Worm (Caenorhabditis elegans): ENCODE data around the gene gex-2.

gex-2 gene

ce11 chrIV:631869-632268 lies 59.3 kb downstream of the gex-2 start (continued):
- TF ChIP-seq hmg-1.2 (GFP tag; IDR thresholded peaks at IDR 0.05): no peak
- TF ChIP-seq F55B11.4 (tag; optimal IDR thresholded peaks at IDR 0.05; ENCODE audit: borderline replicate concordance, insufficient read depth): no peak
- TF ChIP-seq mes-4 (tag; optimal IDR thresholded peaks at IDR 0.05): no peak
- no peak for TF ChIP-seq T26A5.8 (tag; optimal IDR thresholded peaks at IDR 0.05)
- peak; percentile 56 for TF ChIP-seq dox-1 (GFP tag; IDR thresholded peaks at IDR 0.05)
- TF ChIP-seq nhr-80 (tag; optimal IDR thresholded peaks at IDR 0.05): peak; percentile 69
- no peak for TF ChIP-seq F23B12.7 (tag; optimal IDR thresholded peaks at IDR 0.05; ENCODE audit: insufficient read depth)
- TF ChIP-seq athp-1 (tag; optimal IDR thresholded peaks at IDR 0.05): no peak

Data from whole organism, young adult.